Worm (Caenorhabditis elegans) whole organism, L4/young adult: ENCODE results near the gene dnj-20.

Experiments
- W03F9.2 ChIP-seq: fragments of 150-350 bp; optimal IDR thresholded peaks from 2 replicates; lab custom pipeline; 2014; ENCODE audit warnings: missing biosample characterization, missing genetic modification characterization
- him-1 ChIP-seq: sonication (generic microtip); optimal IDR thresholded peaks from 2 replicates; lab custom pipeline; 2016; ENCODE audit warnings: missing genotype, missing genetic modification reagents, missing genetic modification characterization, missing compliant biosample characterization

- TF ChIP-seq him-1 (tag; lab: Kevin White, UChicago), result no peak
- no peak for TF ChIP-seq W03F9.2 (tag; lab: Kevin White, UChicago)
Observed at ce11 chrII:9665577-9665976, 41.6 kb upstream of the dnj-20 start, which contains the start of gene ZK1320.5.
